Fruit fly (Drosophila melanogaster) whole organism, prepupa: Measurements from ENCODE around the gene Prp18.

Experiments used
- Blimp-1 ChIP-seq: fragments of 200-800 bp; sonication (Bioruptor generic); optimal IDR thresholded peaks from 3 replicates; lab custom pipeline; 2017; ENCODE audit warnings: missing biosample characterization, missing genetic modification characterization, mild to moderate bottlenecking, moderate library complexity, missing genetic modification reagents
- CG10631 ChIP-seq: fragments of 200-800 bp; sonication (Bioruptor generic); optimal IDR thresholded peaks from 2 replicates; lab custom pipeline; 2016; ENCODE audit warnings: missing biosample characterization, missing genetic modification characterization
- CG10669 ChIP-seq: fragments of 200-800 bp; sonication (Bioruptor generic); optimal IDR thresholded peaks from 3 replicates; lab custom pipeline; 2018; ENCODE audit warnings: missing biosample characterization, mild to moderate bottlenecking, missing genetic modification characterization, moderate library complexity
- CG11294 ChIP-seq: fragments of 200-800 bp; sonication (Bioruptor generic); IDR thresholded peaks from 2 replicates; pipeline ENCODE4 v1.3.6; 2022; ENCODE audit warnings: missing biosample characterization, missing genetic modification characterization
- CG11762 ChIP-seq: fragments of 200-800 bp; sonication (Bioruptor generic); optimal IDR thresholded peaks from 3 replicates; lab custom pipeline; 2016; ENCODE audit warnings: missing biosample characterization, missing genetic modification characterization; ENCODE audit not compliant: insufficient read depth
- CG11902 ChIP-seq: fragments of 200-800 bp; sonication (Bioruptor generic); optimal IDR thresholded peaks from 3 replicates; lab custom pipeline; 2016; ENCODE audit warnings: missing biosample characterization, missing genetic modification characterization
- CG1621 ChIP-seq: fragments of 200-800 bp; sonication (Bioruptor generic); optimal IDR thresholded peaks from 3 replicates; lab custom pipeline; 2018; ENCODE audit warnings: missing biosample characterization, mild to moderate bottlenecking, missing genetic modification characterization
- CG16779 ChIP-seq: fragments of 200-800 bp; sonication (Bioruptor generic); optimal IDR thresholded peaks from 3 replicates; lab custom pipeline; 2017; ENCODE audit warnings: missing biosample characterization, mild to moderate bottlenecking, missing genetic modification characterization
- CG3032 ChIP-seq: fragments of 200-800 bp; optimal IDR thresholded peaks from 2 replicates; lab custom pipeline; 2019; ENCODE audit warnings: missing biosample characterization, mild to moderate bottlenecking, missing genetic modification characterization, moderate library complexity
- CG31627 ChIP-seq: fragments of 200-800 bp; sonication (Bioruptor generic); optimal IDR thresholded peaks from 3 replicates; lab custom pipeline; 2016; ENCODE audit warnings: missing biosample characterization, missing genetic modification characterization
- CG34406 ChIP-seq: fragments of 200-800 bp; sonication (Bioruptor generic); optimal IDR thresholded peaks from 3 replicates; lab custom pipeline; 2016; ENCODE audit warnings: missing biosample characterization, missing genetic modification characterization
- CG3919 ChIP-seq: fragments of 200-800 bp; sonication (Bioruptor generic); optimal IDR thresholded peaks from 3 replicates; lab custom pipeline; 2016; ENCODE audit warnings: missing biosample characterization, missing genetic modification characterization
- CG6276 ChIP-seq: fragments of 200-800 bp; sonication (Bioruptor generic); optimal IDR thresholded peaks from 2 replicates; lab custom pipeline; 2017; ENCODE audit warnings: missing biosample characterization, mild to moderate bottlenecking, missing genetic modification characterization
- CG6792 ChIP-seq: fragments of 200-800 bp; sonication (Bioruptor generic); optimal IDR thresholded peaks from 3 replicates; lab custom pipeline; 2016; ENCODE audit warnings: missing biosample characterization, missing genetic modification characterization
- CG6808 ChIP-seq: fragments of 200-800 bp; sonication (Bioruptor generic); optimal IDR thresholded peaks from 3 replicates; lab custom pipeline; 2017; ENCODE audit warnings: missing biosample characterization, missing genetic modification characterization, mild to moderate bottlenecking, moderate library complexity, missing genetic modification reagents
- CG6854 ChIP-seq: fragments of 200-800 bp; sonication (Bioruptor generic); optimal IDR thresholded peaks from 2 replicates; lab custom pipeline; 2017; ENCODE audit warnings: missing biosample characterization, mild to moderate bottlenecking, missing genetic modification characterization
- CG8319 ChIP-seq: fragments of 200-800 bp; sonication (Bioruptor generic); optimal IDR thresholded peaks from 3 replicates; lab custom pipeline; 2016; ENCODE audit warnings: missing biosample characterization, missing genetic modification characterization
- CG9139 ChIP-seq: fragments of 200-800 bp; sonication (Bioruptor generic); optimal IDR thresholded peaks from 3 replicates; lab custom pipeline; 2017; ENCODE audit warnings: missing biosample characterization, mild to moderate bottlenecking, missing genetic modification characterization
- Eip75B ChIP-seq: fragments of 200-800 bp; sonication (Bioruptor generic); optimal IDR thresholded peaks from 3 replicates; lab custom pipeline; 2016; ENCODE audit warnings: missing biosample characterization, missing genetic modification characterization
- Eip78C ChIP-seq: fragments of 200-800 bp; sonication (Bioruptor generic); peaks from one replicate; lab custom pipeline; 2016; ENCODE audit warnings: missing biosample characterization, missing genetic modification characterization
- Eip93F ChIP-seq: fragments of 200-800 bp; sonication (Bioruptor generic); optimal IDR thresholded peaks from 2 replicates; lab custom pipeline; 2016; ENCODE audit warnings: missing biosample characterization, mild to moderate bottlenecking, missing genetic modification characterization
- Ets96B ChIP-seq: fragments of 200-800 bp; optimal IDR thresholded peaks from 2 replicates; lab custom pipeline; 2019; ENCODE audit warnings: missing biosample characterization, mild to moderate bottlenecking, missing genetic modification characterization, moderate library complexity
- Gug ChIP-seq: fragments of 200-800 bp; sonication (Bioruptor generic); IDR thresholded peaks from 2 replicates; pipeline ENCODE4 v1.3.6; 2022; ENCODE audit warnings: missing biosample characterization, missing genetic modification characterization
- Hr38 ChIP-seq: sonication (Bioruptor generic); optimal IDR thresholded peaks from 2 replicates; lab custom pipeline; 2016; ENCODE audit warnings: missing biosample characterization, missing genetic modification characterization
- Hr39 ChIP-seq: fragments of 200-800 bp; sonication (Bioruptor generic); optimal IDR thresholded peaks from 2 replicates; lab custom pipeline; 2016; ENCODE audit warnings: missing biosample characterization, missing genetic modification characterization
- Hr4 ChIP-seq: fragments of 200-800 bp; sonication (Bioruptor generic); optimal IDR thresholded peaks from 3 replicates; lab custom pipeline; 2016; ENCODE audit warnings: missing biosample characterization, missing genetic modification characterization
- Lpt ChIP-seq: fragments of 200-800 bp; sonication (Bioruptor generic); optimal IDR thresholded peaks from 3 replicates; lab custom pipeline; 2016; ENCODE audit warnings: missing biosample characterization, missing genetic modification characterization
- Met ChIP-seq: fragments of 200-800 bp; sonication (Bioruptor generic); optimal IDR thresholded peaks from 3 replicates; lab custom pipeline; 2016; ENCODE audit warnings: missing biosample characterization, missing genetic modification characterization
- OdsH ChIP-seq: fragments of 200-800 bp; sonication (Bioruptor generic); optimal IDR thresholded peaks from 3 replicates; lab custom pipeline; 2016; ENCODE audit warnings: missing biosample characterization, missing genetic modification characterization
- Smox ChIP-seq: fragments of 200-800 bp; sonication (Bioruptor generic); optimal IDR thresholded peaks from 3 replicates; lab custom pipeline; 2016; ENCODE audit warnings: missing biosample characterization, missing genetic modification characterization
- Sox14 ChIP-seq: fragments of 200-800 bp; sonication (Bioruptor generic); optimal IDR thresholded peaks from 3 replicates; lab custom pipeline; 2016; ENCODE audit warnings: missing biosample characterization, missing genetic modification characterization
- Sox15 ChIP-seq: fragments of 200-800 bp; sonication (Bioruptor generic); optimal IDR thresholded peaks from 3 replicates; lab custom pipeline; 2016; ENCODE audit warnings: missing biosample characterization, missing genetic modification characterization
- achi ChIP-seq: fragments of 200-800 bp; sonication (Bioruptor generic); optimal IDR thresholded peaks from 3 replicates; lab custom pipeline; 2016; ENCODE audit warnings: missing biosample characterization, missing genetic modification characterization
- cyc ChIP-seq: fragments of 200-800 bp; sonication (Bioruptor generic); optimal IDR thresholded peaks from 3 replicates; lab custom pipeline; 2016; ENCODE audit warnings: missing biosample characterization, missing genetic modification characterization
- dac ChIP-seq: fragments of 200-800 bp; sonication (Bioruptor generic); optimal IDR thresholded peaks from 2 replicates; lab custom pipeline; 2017; ENCODE audit warnings: missing biosample characterization, mild to moderate bottlenecking, missing genetic modification characterization
- dsx ChIP-seq: fragments of 200-800 bp; optimal IDR thresholded peaks from 3 replicates; lab custom pipeline; 2019; ENCODE audit warnings: missing biosample characterization, mild to moderate bottlenecking, missing genetic modification characterization, moderate library complexity; ENCODE audit not compliant: poor library complexity, severe bottlenecking
- eg ChIP-seq: fragments of 200-800 bp; sonication (Bioruptor generic); IDR thresholded peaks from 3 replicates; pipeline ENCODE4 v1.3.6; 2022; ENCODE audit warnings: missing biosample characterization, missing genetic modification characterization
- esn ChIP-seq: fragments of 200-800 bp; sonication (Bioruptor generic); optimal IDR thresholded peaks from 2 replicates; lab custom pipeline; 2016; ENCODE audit warnings: missing biosample characterization, mild to moderate bottlenecking, missing genetic modification characterization, moderate library complexity
- fd59A ChIP-seq: fragments of 200-800 bp; sonication (Bioruptor generic); optimal IDR thresholded peaks from 2 replicates; lab custom pipeline; 2017; ENCODE audit warnings: missing biosample characterization, mild to moderate bottlenecking, missing genetic modification characterization, missing genetic modification reagents
- fd85E ChIP-seq: fragments of 200-800 bp; sonication (Bioruptor generic); optimal IDR thresholded peaks from 3 replicates; lab custom pipeline; 2016; ENCODE audit warnings: missing biosample characterization, missing genetic modification characterization
- fkh ChIP-seq: fragments of 200-800 bp; sonication (Bioruptor generic); optimal IDR thresholded peaks from 3 replicates; lab custom pipeline; 2017; ENCODE audit warnings: missing biosample characterization, mild to moderate bottlenecking, missing genetic modification characterization, moderate library complexity
- lz ChIP-seq: fragments of 200-800 bp; sonication (Bioruptor generic); optimal IDR thresholded peaks from 3 replicates; lab custom pipeline; 2016; ENCODE audit warnings: missing biosample characterization, missing genetic modification characterization
- net ChIP-seq: fragments of 200-800 bp; sonication (Bioruptor generic); optimal IDR thresholded peaks from 3 replicates; lab custom pipeline; 2016; ENCODE audit warnings: missing biosample characterization, missing genetic modification characterization
- pdm3 ChIP-seq: fragments of 200-800 bp; sonication (Bioruptor generic); optimal IDR thresholded peaks from 3 replicates; lab custom pipeline; 2016; ENCODE audit warnings: missing biosample characterization, missing genetic modification characterization
- salr ChIP-seq, 2 experiments: fragments of 200-800 bp; sonication (Bioruptor generic); optimal IDR thresholded peaks; 3 replicates each; lab custom pipeline; 2016 to 2018; ENCODE audit warnings: missing biosample characterization in 2 of 2, missing genetic modification characterization in 2 of 2, mild to moderate bottlenecking in 1 of 2
- spab ChIP-seq: fragments of 200-800 bp; sonication (Bioruptor generic); optimal IDR thresholded peaks from 2 replicates; lab custom pipeline; 2017; ENCODE audit warnings: missing biosample characterization, mild to moderate bottlenecking, missing genetic modification characterization, missing genetic modification reagents
- ss ChIP-seq, 2 experiments: fragments of 200-800 bp; sonication (Bioruptor generic); optimal IDR thresholded peaks; 2 replicates in 1 of 2; 3 replicates in 1 of 2; lab custom pipeline; 2017 to 2018; ENCODE audit warnings: mild to moderate bottlenecking in 2 of 2, missing biosample characterization in 2 of 2, missing genetic modification characterization in 2 of 2, moderate library complexity in 1 of 2
- svp ChIP-seq: fragments of 200-800 bp; sonication (Bioruptor generic); peaks from one replicate; lab custom pipeline; 2016; ENCODE audit warnings: missing biosample characterization, missing genetic modification characterization
- topi ChIP-seq: fragments of 200-800 bp; sonication (Bioruptor generic); optimal IDR thresholded peaks from 3 replicates; lab custom pipeline; 2016; ENCODE audit warnings: missing biosample characterization, missing genetic modification characterization
- vri ChIP-seq: fragments of 200-800 bp; sonication (Bioruptor generic); optimal IDR thresholded peaks from 3 replicates; lab custom pipeline; 2016; ENCODE audit warnings: missing biosample characterization, mild to moderate bottlenecking, missing genetic modification characterization

Gene Prp18

DNA sequence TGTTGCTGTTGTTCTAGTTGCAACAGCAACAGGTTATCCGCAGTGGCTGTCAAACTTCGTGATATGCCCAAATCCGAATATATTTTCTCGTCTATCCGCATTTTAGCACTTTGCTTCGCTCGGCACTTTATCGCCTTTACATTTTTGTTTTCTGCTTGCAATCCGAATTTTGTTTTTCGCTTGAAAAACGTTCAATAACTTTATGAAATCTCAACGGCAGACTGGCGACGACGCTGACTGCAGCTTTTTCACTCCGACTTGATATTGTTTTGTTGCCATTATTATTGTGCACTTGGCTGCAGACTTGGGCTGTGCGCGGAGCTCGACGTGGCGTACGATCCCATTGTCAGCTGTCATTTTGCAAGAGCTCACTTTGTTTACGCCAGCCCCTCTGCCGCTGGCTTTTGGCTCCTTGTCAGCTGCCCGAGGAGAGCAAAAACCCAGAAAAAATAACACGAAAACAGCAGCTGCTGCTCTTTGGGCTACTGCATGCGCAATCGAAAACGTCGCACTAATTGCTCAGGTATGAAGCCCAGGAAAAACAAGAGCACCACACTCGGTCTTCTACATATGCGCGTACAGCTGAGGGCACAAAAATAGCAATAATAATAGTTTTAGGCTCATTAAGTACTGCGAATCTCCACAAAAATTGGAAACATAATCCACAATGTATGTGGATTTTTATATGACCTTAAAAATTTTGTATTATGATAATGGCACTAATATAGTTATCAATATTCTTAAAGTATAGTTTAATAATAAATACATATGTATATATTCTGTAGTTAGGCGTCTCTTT, 44.8 kb downstream of the Prp18 start:
- peak; percentile 30 for TF ChIP-seq pdm3
- TF ChIP-seq eg (GFP tag; lab: Robert Waterston, UW) = no peak; the same call in 2 of the 3 replicates
- no peak for TF ChIP-seq CG9139 (GFP tag; lab: Kevin White, UChicago)
- no peak for TF ChIP-seq dac (GFP tag; lab: Kevin White, UChicago)
- TF ChIP-seq Lpt = no peak
- no peak for TF ChIP-seq Eip93F (GFP tag; lab: Kevin White, UChicago)
- peak; percentile 51 for TF ChIP-seq Sox14 (GFP tag; lab: Kevin White, UChicago)
- peak; percentile 51 for TF ChIP-seq OdsH (GFP tag; lab: Kevin White, UChicago)
- no peak for TF ChIP-seq CG8319 (GFP tag; lab: Kevin White, UChicago)
- peak; percentile 16 for TF ChIP-seq Met (GFP tag; lab: Kevin White, UChicago)
- TF ChIP-seq fkh = no peak
- peak; percentile 42 for TF ChIP-seq CG6276 (GFP tag; lab: Kevin White, UChicago)
- TF ChIP-seq esn (GFP tag; lab: Kevin White, UChicago) = no peak
- peak; percentile 16 for TF ChIP-seq Smox (GFP tag; lab: Kevin White, UChicago)
- no peak for TF ChIP-seq ss (GFP tag; optimal IDR thresholded peaks at IDR 0.05; lab: Kevin White, UChicago)
- no peak for TF ChIP-seq CG10669
- TF ChIP-seq CG16779 (tag; lab: Kevin White, UChicago) = no peak
- peak; percentile 13 for TF ChIP-seq net (GFP tag; lab: Kevin White, UChicago)
- TF ChIP-seq Hr4 (GFP tag; lab: Kevin White, UChicago) = peak; percentile 30
- TF ChIP-seq CG6792 (GFP tag; lab: Kevin White, UChicago) = no peak
- no peak for TF ChIP-seq CG1621 (tag; lab: Kevin White, UChicago)
- TF ChIP-seq CG3919 (GFP tag; lab: Kevin White, UChicago) = no peak
- TF ChIP-seq CG6808 = no peak
- TF ChIP-seq achi (GFP tag; lab: Kevin White, UChicago) = peak; percentile 39
- TF ChIP-seq CG31627 (GFP tag; lab: Kevin White, UChicago) = peak; percentile 0
- TF ChIP-seq spab = no peak
- no peak for TF ChIP-seq CG11762 (GFP tag; lab: Kevin White, UChicago)
- no peak for TF ChIP-seq Sox15 (GFP tag; lab: Kevin White, UChicago)
- no peak for TF ChIP-seq fd85E (GFP tag; lab: Kevin White, UChicago)
- no peak for TF ChIP-seq vri
- no peak for TF ChIP-seq cyc (GFP tag; lab: Kevin White, UChicago)
- TF ChIP-seq fd59A = peak; percentile 2
- TF ChIP-seq lz (GFP tag; lab: Kevin White, UChicago) = peak; percentile 3
- 0 out of 2 replicates have a peak, but pooled peaks have one; percentile 29 for TF ChIP-seq Gug (GFP tag; lab: Robert Waterston, UW)
- no peak for TF ChIP-seq CG3032 (tag; lab: Kevin White, UChicago)
- TF ChIP-seq Eip75B (GFP tag; lab: Kevin White, UChicago) = no peak
- TF ChIP-seq salr (GFP tag; optimal IDR thresholded peaks at IDR 0.05; lab: Kevin White, UChicago) = peak in 1 of 2 experiments; percentile 17
- peak; percentile 34 for TF ChIP-seq CG34406 (GFP tag; lab: Kevin White, UChicago)
- TF ChIP-seq CG6854 (GFP tag; lab: Kevin White, UChicago) = no peak
- TF ChIP-seq CG11902 (GFP tag; lab: Kevin White, UChicago) = no peak
- no peak for TF ChIP-seq dsx (GFP tag; lab: Kevin White, UChicago)
- TF ChIP-seq topi = no peak
- TF ChIP-seq Hr39 (GFP tag; lab: Kevin White, UChicago) = peak; percentile 33
- TF ChIP-seq CG10631 (GFP tag; lab: Kevin White, UChicago) = no peak
- peak; percentile 33; the same call in 1 of the 2 replicates for TF ChIP-seq CG11294 (GFP tag; lab: Robert Waterston, UW)
- peak; percentile 1 for TF ChIP-seq Ets96B (tag; lab: Kevin White, UChicago)
- TF ChIP-seq Eip78C = peak; percentile 68
- TF ChIP-seq svp (GFP tag; lab: Kevin White, UChicago) = peak; percentile 83
- no peak for TF ChIP-seq Blimp-1 (GFP tag; lab: Kevin White, UChicago)
- no peak for TF ChIP-seq Hr38
